Worm (Caenorhabditis elegans): Measurements from ENCODE around the gene idhg-1.

idhg-1 gene

DNA sequence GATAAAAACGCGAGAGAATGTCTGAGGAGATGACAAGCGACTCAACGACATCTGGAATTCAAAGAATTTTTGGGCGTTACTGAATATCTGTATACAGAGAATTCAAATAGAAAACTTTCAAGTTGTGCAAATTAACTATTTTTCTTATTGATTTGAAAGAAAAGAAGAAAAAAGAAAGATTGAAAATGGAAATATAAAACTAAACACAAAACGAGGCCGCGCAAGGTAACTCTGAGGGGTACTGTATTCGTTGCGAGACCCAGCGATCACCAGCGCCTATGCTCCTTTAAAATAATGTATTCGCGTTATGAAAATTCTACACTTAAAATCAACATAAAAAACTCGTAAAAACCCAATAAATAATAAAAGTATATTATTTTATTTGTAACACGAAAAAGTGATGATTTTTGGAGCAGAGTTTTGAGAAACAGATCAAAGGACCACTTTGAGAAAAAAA is 27.2 kb downstream of the idhg-1 start, which contains the start of gene asb-1:
Gene asb-1 (minus strand): TSS at position 51 of the 457 bp plus-strand sequence.
- TF ChIP-seq nhr-85 (tag) (peak; percentile 43), egl-27 (tag; optimal IDR thresholded peaks at IDR 0.05) (no peak)

DNA sequence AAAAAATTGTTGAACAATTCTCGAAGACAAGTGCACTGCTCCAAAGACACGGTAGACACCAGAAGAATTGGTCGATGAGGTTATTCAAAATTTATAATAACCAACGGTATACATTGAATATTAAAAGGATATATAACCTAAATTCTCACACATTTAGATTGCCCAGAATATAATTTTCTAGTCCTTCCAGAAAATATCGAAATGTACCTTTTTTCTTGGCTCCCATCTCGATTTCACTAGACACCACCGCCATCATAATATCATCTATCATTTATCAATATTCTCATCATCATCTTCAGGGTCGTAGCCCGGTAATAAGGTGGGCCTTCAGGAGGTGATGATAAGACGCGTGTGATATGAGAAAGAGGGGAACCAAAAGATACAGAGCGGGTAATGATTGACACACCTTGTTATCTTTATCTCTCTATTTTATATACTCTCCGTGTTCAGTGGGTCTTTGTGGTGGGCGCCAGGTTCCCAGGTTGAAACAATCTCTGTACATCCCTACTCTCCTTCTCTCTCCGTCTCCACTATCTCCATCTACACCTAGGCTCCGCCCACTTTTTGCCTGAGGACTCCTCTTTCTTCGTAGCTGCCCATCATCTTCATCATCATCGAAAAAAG is 31.7 kb downstream of the idhg-1 start, which contains the start of gene mab-21:
Gene mab-21 (plus strand): TSS at position 615 of the 624 bp plus-strand sequence.
- TF ChIP-seq unc-30 (tag; optimal IDR thresholded peaks at IDR 0.05), result no peak
- no peak for TF ChIP-seq unc-98 (GFP tag; IDR thresholded peaks at IDR 0.05)
- no peak for TF ChIP-seq C04F5.9 (tag; optimal IDR thresholded peaks at IDR 0.05)
- peak in 1 of 2 experiments; percentile 23 for TF ChIP-seq lsy-2 (tag; optimal IDR thresholded peaks at IDR 0.05)
- no peak for TF ChIP-seq mep-1 (tag; optimal IDR thresholded peaks at IDR 0.05)
- no peak for TF ChIP-seq ama-1 (optimal IDR thresholded peaks at IDR 0.05)
- no peak for TF ChIP-seq nhr-28 (tag; optimal IDR thresholded peaks at IDR 0.05)
- no peak for TF ChIP-seq nhr-11 (tag; optimal IDR thresholded peaks at IDR 0.05)
- TF ChIP-seq aly-2 (tag; optimal IDR thresholded peaks at IDR 0.05), result no peak
- TF ChIP-seq zag-1 (tag; optimal IDR thresholded peaks at IDR 0.05), result no peak
- no peak for TF ChIP-seq lin-39 (tag; optimal IDR thresholded peaks at IDR 0.05)
- peak; percentile 71 for TF ChIP-seq lin-14 (GFP tag; optimal IDR thresholded peaks at IDR 0.05)
- no peak for TF ChIP-seq tbx-2 (tag; optimal IDR thresholded peaks at IDR 0.05)
- TF ChIP-seq alr-1 (tag; optimal IDR thresholded peaks at IDR 0.05; ENCODE audit: borderline replicate concordance), result no peak
- no peak for TF ChIP-seq ceh-88 (GFP tag; IDR thresholded peaks at IDR 0.05)
- TF ChIP-seq C16A3.4 (tag; optimal IDR thresholded peaks at IDR 0.05), result no peak
- no peak for TF ChIP-seq ceh-8 (GFP tag; optimal IDR thresholded peaks at IDR 0.05)
- no peak for TF ChIP-seq ceh-90 (tag; optimal IDR thresholded peaks at IDR 0.05)
- no peak for TF ChIP-seq ces-1 (GFP tag; optimal IDR thresholded peaks at IDR 0.05)
- peak; percentile 47 for TF ChIP-seq rnt-1 (tag; optimal IDR thresholded peaks at IDR 0.05)
- TF ChIP-seq elt-3 (tag; optimal IDR thresholded peaks at IDR 0.05), result peak in 5 of 6 experiments; percentile 40 to 85 (median 51)
- TF ChIP-seq elt-2 (tag; optimal IDR thresholded peaks at IDR 0.05), result no peak
- no peak for TF ChIP-seq egl-27 (tag; optimal IDR thresholded peaks at IDR 0.05)
- TF ChIP-seq unc-130 (tag; optimal IDR thresholded peaks at IDR 0.05), result no peak
- peak in 1 of 2 experiments; percentile 15 for TF ChIP-seq lin-35 (GFP tag; optimal IDR thresholded peaks at IDR 0.05)
- TF ChIP-seq xbp-1 (tag; optimal IDR thresholded peaks at IDR 0.05), result no peak
- no peak for TF ChIP-seq ets-5 (GFP tag; IDR thresholded peaks at IDR 0.05)
- no peak for TF ChIP-seq blmp-1 (tag; optimal IDR thresholded peaks at IDR 0.05)
- no peak for TF ChIP-seq pqm-1 (tag; optimal IDR thresholded peaks at IDR 0.05)
- TF ChIP-seq pag-3 (tag; optimal IDR thresholded peaks at IDR 0.05; ENCODE audit: borderline replicate concordance, insufficient read depth), result no peak
- TF ChIP-seq snu-23 (GFP tag; optimal IDR thresholded peaks at IDR 0.05), result peak; percentile 22
- TF ChIP-seq hlh-4 (tag; optimal IDR thresholded peaks at IDR 0.05), result no peak
- peak in 1 of 2 experiments; percentile 5 for TF ChIP-seq efl-1 (optimal IDR thresholded peaks at IDR 0.05)
- no peak for TF ChIP-seq efl-1 (GFP tag; optimal IDR thresholded peaks at IDR 0.05 in 1 of 2)
- TF ChIP-seq mab-9 (GFP tag; IDR thresholded peaks at IDR 0.05), result no peak
- TF ChIP-seq snpc-4 (tag; optimal IDR thresholded peaks at IDR 0.05), result no peak
- TF ChIP-seq sup-37 (GFP tag; optimal IDR thresholded peaks at IDR 0.05), result no peak
- TF ChIP-seq nhr-12 (tag; optimal IDR thresholded peaks at IDR 0.05), result no peak
- TF ChIP-seq pax-3 (tag; optimal IDR thresholded peaks at IDR 0.05), result no peak
- peak; percentile 32 for TF ChIP-seq ztf-4 (tag; optimal IDR thresholded peaks at IDR 0.05)
- TF ChIP-seq nhr-20 (tag; optimal IDR thresholded peaks at IDR 0.05), result peak; percentile 9
- peak; percentile 34 for TF ChIP-seq nhr-71 (tag; optimal IDR thresholded peaks at IDR 0.05)
- no peak for TF ChIP-seq egl-13 (tag; optimal IDR thresholded peaks at IDR 0.05)
- no peak for TF ChIP-seq lir-3 (tag; optimal IDR thresholded peaks at IDR 0.05; ENCODE audit: poor library complexity)
- no peak for TF ChIP-seq C34B4.2 (tag; optimal IDR thresholded peaks at IDR 0.05)
- TF ChIP-seq isw-1 (GFP tag; IDR thresholded peaks at IDR 0.05), result no peak
- TF ChIP-seq hlh-17 (GFP tag; optimal IDR thresholded peaks at IDR 0.05; ENCODE audit: borderline replicate concordance), result no peak
- TF ChIP-seq sox-4 (tag; optimal IDR thresholded peaks at IDR 0.05), result no peak
- TF ChIP-seq lin-15B (tag; optimal IDR thresholded peaks at IDR 0.05), result no peak
- peak; percentile 3 for TF ChIP-seq nhr-85 (tag)

Measured in whole organism, L1 larva.